Fruit fly (Drosophila melanogaster) whole organism, embryonic: ENCODE results near the gene Src64B.

Experiments used
- CG17912 ChIP-seq: fragments of 200-800 bp; sonication (Bioruptor generic); optimal IDR thresholded peaks from 2 replicates; lab custom pipeline; 2018; ENCODE audit warnings: missing biosample characterization, mild to moderate bottlenecking, missing genetic modification characterization
- CG2129 ChIP-seq: fragments of 200-800 bp; sonication (Bioruptor generic); IDR thresholded peaks from 2 replicates; pipeline ENCODE4 v1.3.6; 2022; ENCODE audit warnings: missing biosample characterization, missing genetic modification characterization; ENCODE audit not compliant: partially characterized antibody
- Gsc ChIP-seq: fragments of 200-800 bp; sonication (Bioruptor generic); IDR thresholded peaks from 2 replicates; pipeline ENCODE4 v1.3.6; 2022; ENCODE audit warnings: missing biosample characterization, missing genetic modification characterization
- Hr39 ChIP-seq: fragments of >200 bp; optimal IDR thresholded peaks from 2 replicates; lab custom pipeline; 2017
- dimm ChIP-seq: fragments of 200-800 bp; sonication (Bioruptor generic); IDR thresholded peaks from 2 replicates; pipeline ENCODE4 v1.3.6; 2022; ENCODE audit warnings: missing biosample characterization, missing genetic modification characterization
- grau ChIP-seq: fragments of 200-800 bp; optimal IDR thresholded peaks from 3 replicates; lab custom pipeline; 2019; ENCODE audit warnings: missing biosample characterization, mild to moderate bottlenecking, missing genetic modification characterization, moderate library complexity
- hb ChIP-seq: fragments of 200-800 bp; sonication (Bioruptor generic); IDR thresholded peaks from 3 replicates; pipeline ENCODE4 v1.3.6; 2022; ENCODE audit warnings: missing biosample characterization, missing genetic modification characterization; ENCODE audit not compliant: partially characterized antibody

DNA sequence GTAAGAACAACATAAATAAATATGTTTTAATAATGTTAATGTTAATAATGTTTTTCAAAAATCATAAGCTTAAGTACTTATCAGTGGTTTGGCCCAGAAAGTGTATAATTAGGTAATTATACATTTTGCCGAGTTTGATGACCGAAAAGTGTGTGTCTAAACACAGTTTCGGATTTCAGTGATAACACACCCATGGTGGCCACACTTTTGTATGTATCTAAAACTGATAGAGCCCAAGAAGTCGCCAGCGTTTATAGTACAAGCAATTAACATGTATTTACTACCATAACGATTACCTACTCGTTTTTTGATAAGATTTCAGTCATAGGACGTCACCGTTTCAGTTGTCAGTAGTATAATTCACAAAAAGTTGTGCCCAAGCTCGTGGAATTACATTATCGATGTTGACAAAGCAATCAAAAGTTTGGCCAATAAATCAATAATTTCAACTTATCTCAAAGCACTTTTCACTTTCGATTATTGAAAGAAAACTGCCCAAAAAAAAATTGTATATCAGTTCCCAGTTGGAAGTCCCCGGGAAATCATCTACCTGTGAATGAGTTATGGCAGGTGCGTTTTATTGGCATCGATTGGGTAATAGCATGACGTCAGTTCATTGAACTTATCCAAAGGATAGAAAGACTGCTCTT is 75.7 kb downstream of the Src64B start:
- no peak for TF ChIP-seq CG17912
- TF ChIP-seq dimm (GFP tag; lab: Robert Waterston, UW) = no peak
- TF ChIP-seq Gsc (GFP tag; lab: Robert Waterston, UW) = no peak
- no peak for TF ChIP-seq CG2129
- TF ChIP-seq grau (tag; lab: Kevin White, UChicago) = no peak
- TF ChIP-seq hb = no peak
- TF ChIP-seq Hr39 (lab: Kevin White, UChicago) = no peak
